Fruit fly (Drosophila melanogaster) whole organism, adult: ENCODE data around the gene CG14569.
A peak's percentile ranks its signal among the peaks of the same experiment; 100 is the strongest.

Experiments used
- CG11617 ChIP-seq: fragments of 200-800 bp; sonication (Bioruptor generic); optimal IDR thresholded peaks from 2 replicates; lab custom pipeline; 2017; ENCODE audit warnings: mild to moderate bottlenecking, missing biosample characterization, missing genetic modification reagents, missing genetic modification characterization
- CG12768 ChIP-seq: fragments of 200-800 bp; sonication (Bioruptor generic); optimal IDR thresholded peaks from 2 replicates; lab custom pipeline; 2017; ENCODE audit warnings: missing biosample characterization, missing genetic modification characterization, mild to moderate bottlenecking, moderate library complexity, missing genetic modification reagents
- CG14711 ChIP-seq: fragments of 200-800 bp; sonication (Bioruptor generic); optimal IDR thresholded peaks from 2 replicates; lab custom pipeline; 2018; ENCODE audit warnings: missing biosample characterization, mild to moderate bottlenecking, missing genetic modification characterization, moderate library complexity
- CG1620 ChIP-seq: fragments of 200-800 bp; sonication (Bioruptor generic); optimal IDR thresholded peaks from 2 replicates; lab custom pipeline; 2016; ENCODE audit warnings: missing biosample characterization, missing genetic modification characterization
- CG33017 ChIP-seq: fragments of 200-800 bp; sonication (Bioruptor generic); optimal IDR thresholded peaks from 2 replicates; lab custom pipeline; 2018; ENCODE audit warnings: missing biosample characterization, mild to moderate bottlenecking, missing genetic modification characterization, moderate library complexity
- CG5204 ChIP-seq: fragments of 200-800 bp; sonication (Bioruptor generic); optimal IDR thresholded peaks from 2 replicates; lab custom pipeline; 2016; ENCODE audit warnings: missing biosample characterization, missing genetic modification characterization
- CG7045 ChIP-seq: fragments of 200-800 bp; sonication (Bioruptor generic); optimal IDR thresholded peaks from 2 replicates; lab custom pipeline; 2017; ENCODE audit warnings: missing biosample characterization, mild to moderate bottlenecking, missing genetic modification characterization
- CG7101 ChIP-seq: fragments of 200-800 bp; sonication (Bioruptor generic); optimal IDR thresholded peaks from 2 replicates; lab custom pipeline; 2018; ENCODE audit warnings: missing biosample characterization, mild to moderate bottlenecking, missing genetic modification characterization, moderate library complexity
- Clk ChIP-seq: fragments of 200-800 bp; sonication (Bioruptor generic); optimal IDR thresholded peaks from 2 replicates; lab custom pipeline; 2017; ENCODE audit warnings: missing biosample characterization, missing genetic modification characterization
- Crg-1 ChIP-seq: fragments of 200-800 bp; sonication (Bioruptor generic); optimal IDR thresholded peaks from 2 replicates; lab custom pipeline; 2016; ENCODE audit warnings: missing biosample characterization, missing genetic modification characterization
- Hr96 ChIP-seq: fragments of 200-800 bp; sonication (Bioruptor generic); optimal IDR thresholded peaks from 2 replicates; lab custom pipeline; 2016; ENCODE audit warnings: missing biosample characterization, missing genetic modification characterization
- Mnt ChIP-seq: fragments of 200-800 bp; sonication (Bioruptor generic); optimal IDR thresholded peaks from 2 replicates; lab custom pipeline; 2016; ENCODE audit warnings: missing biosample characterization, mild to moderate bottlenecking, missing genetic modification characterization
- bab1 ChIP-seq: fragments of 200-800 bp; sonication (Bioruptor generic); optimal IDR thresholded peaks from 3 replicates; lab custom pipeline; 2019; ENCODE audit warnings: missing biosample characterization, mild to moderate bottlenecking, missing genetic modification characterization, moderate library complexity
- cic ChIP-seq: fragments of 200-800 bp; sonication (Bioruptor generic); optimal IDR thresholded peaks from 2 replicates; lab custom pipeline; 2017; ENCODE audit warnings: missing biosample characterization, mild to moderate bottlenecking, missing genetic modification characterization, moderate library complexity
- cnc ChIP-seq, 2 experiments: fragments of >200 bp; optimal IDR thresholded peaks; 2 replicates each; lab custom pipeline; 2017
- kay ChIP-seq: fragments of 200-800 bp; sonication (Bioruptor generic); peaks from one replicate; lab custom pipeline; 2016; ENCODE audit warnings: missing biosample characterization, missing genetic modification characterization, borderline replicate concordance
- ovo ChIP-seq: fragments of 200-800 bp; sonication (Bioruptor generic); optimal IDR thresholded peaks from 2 replicates; lab custom pipeline; 2016; ENCODE audit warnings: missing biosample characterization, missing genetic modification characterization
- pad ChIP-seq: fragments of 200-800 bp; sonication (Bioruptor generic); optimal IDR thresholded peaks from 3 replicates; lab custom pipeline; 2017; ENCODE audit warnings: missing biosample characterization, missing genetic modification characterization, mild to moderate bottlenecking, moderate library complexity, missing genetic modification reagents
- tj ChIP-seq: fragments of 200-800 bp; sonication (Bioruptor generic); optimal IDR thresholded peaks from 3 replicates; lab custom pipeline; 2017; ENCODE audit warnings: missing biosample characterization, mild to moderate bottlenecking, missing genetic modification characterization, moderate library complexity
- toe ChIP-seq: fragments of 200-800 bp; sonication (Bioruptor generic); optimal IDR thresholded peaks from 2 replicates; lab custom pipeline; 2016; ENCODE audit warnings: missing biosample characterization, missing genetic modification characterization

The CG14569 gene

dm6 chr3L:21741234-21741633, 9.9 kb upstream of the CG14569 start, which contains the start of gene CG14572:
Gene CG14572 (plus strand): TSS chr3L:21741534.
- TF ChIP-seq Crg-1 (GFP tag; lab: Kevin White, UChicago) (no peak), CG5204 (GFP tag; lab: Kevin White, UChicago) (no peak), CG12768 (GFP tag; lab: Kevin White, UChicago) (no peak), CG14711 (no peak), CG1620 (GFP tag; lab: Kevin White, UChicago) (no peak), CG7045 (GFP tag; lab: Kevin White, UChicago) (no peak), kay (no peak), Mnt (GFP tag; lab: Kevin White, UChicago) (no peak), Hr96 (no peak), toe (GFP tag; lab: Kevin White, UChicago) (no peak)

DNA sequence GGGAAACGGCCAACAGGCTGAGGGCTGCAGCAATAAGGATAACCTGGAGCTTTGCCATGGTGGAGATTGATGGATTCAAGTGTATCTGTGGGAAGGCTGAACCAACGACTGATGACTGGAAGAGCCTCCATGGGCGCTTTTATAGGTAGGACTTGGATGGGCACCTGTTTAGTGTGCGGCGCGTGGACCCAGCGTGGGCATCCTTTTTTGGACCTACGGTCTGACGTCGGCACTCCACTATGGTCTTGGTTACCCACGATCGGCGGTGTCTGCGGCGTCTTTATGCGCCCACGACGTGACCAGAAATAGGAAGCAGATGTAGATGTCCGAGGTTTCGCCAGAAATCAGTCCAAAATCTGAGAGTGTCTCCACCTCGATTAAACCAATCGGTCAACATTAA, 8.9 kb upstream of the CG14569 start, which contains the start of gene CG14566:
CG14566 (minus strand) TSS at position 101 of the 400 bp plus-strand sequence.
- no peak for TF ChIP-seq CG7101 (tag; lab: Kevin White, UChicago)
- TF ChIP-seq CG7045 (GFP tag; lab: Kevin White, UChicago): no peak
- no peak for TF ChIP-seq ovo (GFP tag; lab: Kevin White, UChicago)
- TF ChIP-seq tj (GFP tag; lab: Kevin White, UChicago): no peak
- no peak for TF ChIP-seq Clk (GFP tag; lab: Kevin White, UChicago)
- TF ChIP-seq toe (GFP tag; lab: Kevin White, UChicago): no peak
- no peak for TF ChIP-seq CG14711
- no peak for TF ChIP-seq pad (GFP tag; lab: Kevin White, UChicago)
- TF ChIP-seq cnc (optimal IDR thresholded peaks at IDR 0.05; lab: Kevin White, UChicago): no peak

DNA sequence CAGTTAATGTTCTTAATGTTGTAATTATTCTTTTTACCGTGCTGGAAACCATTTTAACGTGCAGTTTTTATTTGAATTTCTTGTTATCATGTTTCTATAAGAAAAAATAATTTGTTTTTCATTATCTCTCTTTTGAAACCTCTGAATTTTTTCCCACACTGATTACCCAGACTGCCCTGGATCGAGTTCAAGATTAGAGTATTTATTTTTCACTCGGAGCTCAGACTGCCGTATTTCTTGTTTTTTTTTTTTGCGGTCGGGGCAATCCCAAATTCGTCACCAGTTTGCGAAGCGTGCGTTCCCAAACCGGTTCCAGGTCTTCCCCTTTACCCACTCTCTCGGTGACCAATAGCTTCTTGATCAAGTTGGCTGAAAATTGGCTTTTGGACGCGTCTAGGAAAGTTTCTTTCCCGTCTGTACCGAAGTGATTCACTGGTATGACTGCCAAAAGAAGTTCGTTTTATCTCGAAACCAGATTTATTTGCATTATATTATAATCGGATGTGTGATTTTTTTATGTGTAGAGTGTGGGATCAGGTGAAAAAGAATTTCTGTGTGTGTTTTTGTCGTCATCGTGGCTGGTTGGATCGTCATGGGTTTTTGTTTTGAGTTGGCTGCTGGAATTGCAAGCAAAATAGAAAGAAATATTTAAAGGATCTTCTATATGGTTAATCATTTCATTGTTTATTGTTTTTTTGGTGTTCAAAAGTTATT, 7.8 kb upstream of the CG14569 start:
- TF ChIP-seq kay (peak; percentile 53), toe (GFP tag; lab: Kevin White, UChicago) (no peak)

dm6 chr3L:21738175-21739016, 7.0 kb upstream of the CG14569 start, which contains the start of gene CG14567:
Gene CG14567 (minus strand): TSS chr3L:21738430.
- peak; percentile 5 for TF ChIP-seq CG7101 (tag; lab: Kevin White, UChicago)
- TF ChIP-seq Mnt (GFP tag; lab: Kevin White, UChicago): no peak
- TF ChIP-seq CG33017: peak; percentile 28

DNA sequence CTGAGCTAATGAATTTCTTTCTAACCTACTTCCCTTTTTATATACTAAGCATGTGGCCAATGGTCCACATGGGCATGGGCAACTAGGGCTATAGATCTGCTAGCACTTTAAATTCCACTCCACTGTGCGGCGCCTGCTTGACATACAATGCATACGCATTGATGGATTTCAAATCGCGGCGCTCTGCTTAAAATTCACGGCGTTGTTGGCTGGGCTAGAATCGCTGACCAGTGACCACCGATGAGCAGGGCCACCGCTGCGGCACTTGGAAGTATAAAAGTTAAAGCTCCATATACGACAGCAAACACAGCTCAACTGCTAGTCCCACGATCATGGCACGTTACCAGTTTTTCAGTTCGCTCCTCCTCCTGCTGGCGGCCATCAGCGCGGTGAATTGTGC, 2.4 kb upstream of the CG14569 start, which contains the start of gene CG14573:
CG14573 (plus strand) TSS at position 301 of the 400 bp plus-strand sequence.
- no peak for TF ChIP-seq CG7045 (GFP tag; lab: Kevin White, UChicago)
- no peak for TF ChIP-seq CG14711
- no peak for TF ChIP-seq Hr96
- no peak for TF ChIP-seq cic (GFP tag; lab: Kevin White, UChicago)
- TF ChIP-seq bab1: no peak
- no peak for TF ChIP-seq CG5204 (GFP tag; lab: Kevin White, UChicago)
- TF ChIP-seq kay: no peak
- TF ChIP-seq Crg-1 (GFP tag; lab: Kevin White, UChicago): no peak
- no peak for TF ChIP-seq CG12768 (GFP tag; lab: Kevin White, UChicago)
- TF ChIP-seq pad (GFP tag; lab: Kevin White, UChicago): no peak
- no peak for TF ChIP-seq Mnt (GFP tag; lab: Kevin White, UChicago)

DNA sequence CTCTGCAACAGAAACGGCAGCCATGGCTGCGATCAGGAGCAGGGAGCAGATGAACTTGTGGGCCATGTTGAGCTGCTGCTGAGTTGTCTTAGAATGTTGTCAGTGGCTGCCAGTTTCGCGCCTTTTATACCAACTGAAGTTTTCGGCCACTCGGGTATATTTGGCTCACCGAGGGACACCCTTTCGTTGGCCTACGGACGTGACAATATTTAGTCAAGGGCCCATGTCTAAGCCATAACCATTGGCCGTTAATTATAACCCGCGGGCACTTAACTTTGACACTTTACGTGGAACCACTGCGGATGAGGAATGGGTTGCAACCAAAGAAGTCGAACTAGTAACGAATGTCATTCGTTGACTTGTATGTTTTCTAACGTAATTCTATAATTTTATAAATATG, 2.0 kb upstream of the CG14569 start, which contains the start of gene CG14568:
CG14568 (minus strand) TSS at position 101 of the 400 bp plus-strand sequence.
- TF ChIP-seq CG1620 (GFP tag; lab: Kevin White, UChicago) (no peak), bab1 (no peak), CG14711 (no peak), ovo (GFP tag; lab: Kevin White, UChicago) (no peak), tj (GFP tag; lab: Kevin White, UChicago) (no peak), pad (GFP tag; lab: Kevin White, UChicago) (no peak), CG5204 (GFP tag; lab: Kevin White, UChicago) (no peak), cic (GFP tag; lab: Kevin White, UChicago) (no peak), CG7045 (GFP tag; lab: Kevin White, UChicago) (no peak)

DNA sequence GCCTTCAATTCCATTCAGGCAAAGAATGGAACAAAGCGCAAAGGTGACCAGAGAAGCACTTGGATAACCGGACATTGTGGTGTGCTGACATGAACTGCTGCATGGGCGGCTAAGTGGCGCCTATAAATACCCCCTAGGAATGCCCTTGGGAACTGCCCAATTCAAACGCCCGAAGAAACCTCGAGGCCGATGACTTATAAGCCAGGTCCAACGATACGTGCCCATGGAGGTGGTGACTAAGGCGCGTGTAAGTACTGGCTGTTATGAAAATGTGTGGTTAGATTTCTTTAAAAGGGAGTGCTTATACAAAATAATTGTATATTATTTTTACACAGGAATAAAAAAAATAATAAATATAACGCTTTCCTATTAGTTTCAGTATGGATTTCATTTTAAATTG, 996 bp downstream of the CG14569 start, which contains the start of gene CG14570:
CG14570 (minus strand) TSS at position 101 of the 400 bp plus-strand sequence.
- TF ChIP-seq kay (no peak), CG1620 (GFP tag; lab: Kevin White, UChicago) (no peak), Hr96 (no peak), CG12768 (GFP tag; lab: Kevin White, UChicago) (no peak), bab1 (no peak), CG11617 (GFP tag; lab: Kevin White, UChicago) (no peak), cnc (optimal IDR thresholded peaks at IDR 0.05; lab: Kevin White, UChicago) (no peak), CG33017 (no peak), tj (GFP tag; lab: Kevin White, UChicago) (no peak), pad (GFP tag; lab: Kevin White, UChicago) (no peak), Mnt (GFP tag; lab: Kevin White, UChicago) (no peak), cic (GFP tag; lab: Kevin White, UChicago) (no peak), CG14711 (no peak), CG7101 (tag; lab: Kevin White, UChicago) (no peak), Clk (GFP tag; lab: Kevin White, UChicago) (no peak), ovo (GFP tag; lab: Kevin White, UChicago) (no peak), toe (GFP tag; lab: Kevin White, UChicago) (no peak)
